Worm (Caenorhabditis elegans): ENCODE results near the gene alg-3.

DNA sequence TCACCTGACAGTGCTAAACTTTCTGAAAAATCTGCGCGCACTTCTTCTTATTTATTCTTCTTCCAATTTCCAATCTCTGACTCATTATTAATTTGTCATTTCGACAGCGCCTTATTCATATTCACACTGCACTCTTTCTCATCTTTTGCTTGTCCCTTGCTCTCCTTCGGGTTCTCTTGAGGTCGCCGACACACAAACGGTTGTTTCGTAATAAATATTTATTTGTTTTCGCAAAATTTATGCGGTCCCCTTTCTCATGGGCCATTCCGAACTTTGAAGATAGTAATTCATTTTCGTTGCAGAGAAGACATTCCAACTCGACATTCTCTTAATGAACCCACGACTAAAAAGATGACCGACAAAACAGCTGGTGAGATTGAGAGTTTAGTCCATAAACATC lies 10.7 kb downstream of the alg-3 start, which contains the start of gene magi-1:
- TF ChIP-seq athp-1 (tag; optimal IDR thresholded peaks at IDR 0.05) (no peak), nfya-2 (GFP tag; IDR thresholded peaks at IDR 0.05) (no peak), pha-4 (tag; optimal IDR thresholded peaks at IDR 0.05) (no peak), repo-1 (tag; optimal IDR thresholded peaks at IDR 0.05) (no peak), nfya-1 (tag; optimal IDR thresholded peaks at IDR 0.05; ENCODE audit: borderline replicate concordance, insufficient read depth) (no peak), mxl-1 (tag; optimal IDR thresholded peaks at IDR 0.05) (no peak), ama-1 (optimal IDR thresholded peaks at IDR 0.05) (no peak), ama-1 (GFP tag; optimal IDR thresholded peaks at IDR 0.05) (no peak), cebp-2 (GFP tag; IDR thresholded peaks at IDR 0.05) (no peak), ccch-3 (GFP tag; optimal IDR thresholded peaks at IDR 0.05) (no peak), sea-2 (GFP tag; IDR thresholded peaks at IDR 0.05) (no peak), B0336.3 (GFP tag; IDR thresholded peaks at IDR 0.05) (no peak), Y53F4B.3 (GFP tag; IDR thresholded peaks at IDR 0.05) (no peak)

Data from whole organism, young adult.